Fruit fly (Drosophila melanogaster) whole organism, embryonic: Measurements from ENCODE around the gene Cdk5alpha.

Experiments
- CG15479 ChIP-seq: fragments of 200-800 bp; sonication (Bioruptor generic); optimal IDR thresholded peaks from 3 replicates; lab custom pipeline; 2019; ENCODE audit warnings: missing biosample characterization, mild to moderate bottlenecking, missing genetic modification characterization, moderate library complexity
- CG4328 ChIP-seq: fragments of 200-800 bp; sonication (Bioruptor generic); optimal IDR thresholded peaks from 3 replicates; lab custom pipeline; 2017; ENCODE audit warnings: missing biosample characterization, missing genetic modification reagents, missing genetic modification characterization
- CG6175 ChIP-seq: fragments of 200-800 bp; sonication (Bioruptor generic); IDR thresholded peaks from 3 replicates; pipeline ENCODE4 v1.3.6; 2022; ENCODE audit warnings: missing biosample characterization, missing genetic modification characterization
- CG8388 ChIP-seq: fragments of 200-800 bp; sonication (Bioruptor generic); optimal IDR thresholded peaks from 2 replicates; lab custom pipeline; 2019; ENCODE audit warnings: missing biosample characterization, mild to moderate bottlenecking, missing genetic modification characterization, moderate library complexity
- D ChIP-seq, 2 experiments: fragments of 200-800 bp in 1 of 2; fragments of >200 bp in 1 of 2; sonication (Bioruptor generic) in 1 of 2; optimal IDR thresholded peaks; 2 replicates in 1 of 2; 3 replicates in 1 of 2; lab custom pipeline; 2017; ENCODE audit warnings: mild to moderate bottlenecking in 1 of 2, missing biosample characterization in 1 of 2, missing genetic modification characterization in 1 of 2, missing genetic modification reagents in 1 of 2
- Drgx ChIP-seq: fragments of 200-800 bp; sonication (Bioruptor generic); IDR thresholded peaks from 2 replicates; pipeline ENCODE4 v1.3.6; 2022; ENCODE audit warnings: missing biosample characterization, missing genetic modification characterization
- Kr ChIP-seq: fragments of 200-800 bp; sonication (Bioruptor generic); optimal IDR thresholded peaks from 2 replicates; lab custom pipeline; 2017; ENCODE audit warnings: missing biosample characterization, mild to moderate bottlenecking, missing genetic modification characterization
- Lhr ChIP-seq: fragments of 200-800 bp; sonication (Bioruptor generic); optimal IDR thresholded peaks from 3 replicates; lab custom pipeline; 2017; ENCODE audit warnings: mild to moderate bottlenecking, missing biosample characterization, missing genetic modification reagents, missing genetic modification characterization
- Sry-δ ChIP-seq: fragments of 200-800 bp; sonication (Bioruptor generic); optimal IDR thresholded peaks from 2 replicates; lab custom pipeline; 2016; ENCODE audit warnings: missing biosample characterization, missing genetic modification characterization
- cg ChIP-seq: fragments of 200-800 bp; sonication (Bioruptor generic); optimal IDR thresholded peaks from 3 replicates; lab custom pipeline; 2019; ENCODE audit warnings: missing biosample characterization, mild to moderate bottlenecking, missing genetic modification characterization, moderate library complexity
- crc ChIP-seq: fragments of 200-800 bp; sonication (Bioruptor generic); optimal IDR thresholded peaks from 2 replicates; lab custom pipeline; 2016; ENCODE audit warnings: missing biosample characterization, missing genetic modification characterization
- eve ChIP-seq, 2 experiments: fragments of >200 bp; optimal IDR thresholded peaks; 2 replicates each; lab custom pipeline; 2017; ENCODE audit warnings: missing biosample characterization in 2 of 2, missing genetic modification characterization in 2 of 2
- lola ChIP-seq, 3 experiments: fragments of >200 bp in 2 of 3; fragments of 200-800 bp in 1 of 3; sonication (Bioruptor generic) in 1 of 3; optimal IDR thresholded peaks; 2 replicates each; lab custom pipeline; 2017 to 2019; ENCODE audit warnings: missing biosample characterization in 3 of 3, missing genetic modification characterization in 3 of 3, mild to moderate bottlenecking in 1 of 3, moderate library complexity in 1 of 3
- lov ChIP-seq, 2 experiments: fragments of 200-800 bp in 1 of 2; fragments of >200 bp in 1 of 2; sonication (Bioruptor generic) in 1 of 2; IDR thresholded peaks in 1 of 2; optimal IDR thresholded peaks in 1 of 2; 2 replicates in 1 of 2; 3 replicates in 1 of 2; pipeline versions ENCODE4 v1.3.6 to Lab custom; 2017 to 2022; ENCODE audit warnings: missing biosample characterization in 1 of 2, missing genetic modification characterization in 1 of 2
- p53 ChIP-seq: fragments of 200-800 bp; sonication (Bioruptor generic); optimal IDR thresholded peaks from 2 replicates; lab custom pipeline; 2016; ENCODE audit warnings: missing biosample characterization, missing genetic modification characterization
- pan ChIP-seq, 4 experiments: fragments of >200 bp in 3 of 4; fragments of 200-800 bp in 1 of 4; sonication (Bioruptor generic) in 1 of 4; optimal IDR thresholded peaks in 3 of 4; IDR thresholded peaks in 1 of 4; 2 replicates each; pipeline versions ENCODE4 v1.3.6 to Lab custom; 2017 to 2022; ENCODE audit warnings: missing biosample characterization in 2 of 4, missing genetic modification characterization in 2 of 4, mixed read lengths in 1 of 4
- sens ChIP-seq: fragments of 200-800 bp; sonication (Bioruptor generic); peaks from one replicate; lab custom pipeline; 2016; ENCODE audit warnings: missing biosample characterization, missing genetic modification characterization
- zfh1 ChIP-seq: fragments of 200-800 bp; sonication (Bioruptor generic); IDR thresholded peaks from 3 replicates; pipeline ENCODE4 v1.3.6; 2022; ENCODE audit warnings: missing biosample characterization, missing genetic modification characterization

The Cdk5alpha gene

dm6 chr2L:10259960-10260749 is 50.6 kb downstream of the Cdk5alpha start:
- TF ChIP-seq Lhr (GFP tag; lab: Kevin White, UChicago), result no peak
- TF ChIP-seq Kr (GFP tag; lab: Kevin White, UChicago), result peak; percentile 68
- peak; percentile 80 for TF ChIP-seq lov (optimal IDR thresholded peaks at IDR 0.05; lab: Kevin White, UChicago)
- no peak for TF ChIP-seq lov (GFP tag; IDR thresholded peaks at IDR 0.05; lab: Robert Waterston, UW)
- peak; percentile 13; the same call in 1 of the 3 replicates for TF ChIP-seq zfh1 (GFP tag; lab: Robert Waterston, UW)
- TF ChIP-seq CG6175 (GFP tag; lab: Robert Waterston, UW), result no peak
- TF ChIP-seq cg (GFP tag; lab: Kevin White, UChicago), result peak; percentile 91
- peak; percentile 49 for TF ChIP-seq sens (GFP tag; lab: Kevin White, UChicago)
- TF ChIP-seq pan (optimal IDR thresholded peaks at IDR 0.05; lab: Kevin White, UChicago), result no peak
- TF ChIP-seq pan (GFP tag; optimal IDR thresholded peaks at IDR 0.05 in 1 of 2, IDR thresholded peaks at IDR 0.05 in 1 of 2), result peak in 1 of 2 experiments; percentile 48
- no peak for TF ChIP-seq crc (GFP tag; lab: Kevin White, UChicago)
- TF ChIP-seq Sry-δ, result no peak
- TF ChIP-seq eve (GFP tag; optimal IDR thresholded peaks at IDR 0.05; lab: Kevin White, UChicago), result peak in 1 of 2 experiments; percentile 36
- peak in 1 of 3 experiments; percentile 44 for TF ChIP-seq lola (GFP tag; optimal IDR thresholded peaks at IDR 0.05; lab: Kevin White, UChicago)
- TF ChIP-seq CG8388, result peak; percentile 99
- TF ChIP-seq Drgx (GFP tag; lab: Robert Waterston, UW), result 0 out of 2 replicates have a peak, but pooled peaks have one; percentile 27
- no peak for TF ChIP-seq CG4328 (GFP tag; lab: Kevin White, UChicago)
- no peak for TF ChIP-seq p53 (GFP tag; lab: Kevin White, UChicago)
- TF ChIP-seq CG15479 (GFP tag; lab: Kevin White, UChicago), result peak; percentile 47
- TF ChIP-seq D (optimal IDR thresholded peaks at IDR 0.05; lab: Kevin White, UChicago), result no peak
- TF ChIP-seq D (GFP tag; optimal IDR thresholded peaks at IDR 0.05; lab: Kevin White, UChicago), result no peak
